Fruit fly (Drosophila melanogaster) whole organism, embryonic: ENCODE data around the gene Uvrag.

Source experiments
- Ada2b ChIP-seq: fragments of 200-800 bp; sonication (Bioruptor generic); IDR thresholded peaks from 2 replicates; pipeline ENCODE4 v1.3.6; 2022; ENCODE audit warnings: missing biosample characterization, missing genetic modification characterization
- CG17612 ChIP-seq: fragments of 200-800 bp; sonication (Bioruptor generic); IDR thresholded peaks from 2 replicates; pipeline ENCODE4 v1.3.6; 2022; ENCODE audit warnings: missing biosample characterization, missing genetic modification characterization
- CG9215 ChIP-seq: fragments of 200-800 bp; sonication (Bioruptor generic); IDR thresholded peaks from 2 replicates; pipeline ENCODE4 v1.3.6; 2022; ENCODE audit warnings: missing biosample characterization, missing genetic modification characterization
- CoRest ChIP-seq: fragments of 200-800 bp; sonication (Bioruptor generic); optimal IDR thresholded peaks from 3 replicates; lab custom pipeline; 2018; ENCODE audit warnings: missing biosample characterization, mild to moderate bottlenecking, missing genetic modification characterization, moderate library complexity
- Dll ChIP-seq: fragments of 200-800 bp; sonication (Bioruptor generic); IDR thresholded peaks from 4 replicates; pipeline ENCODE4 v1.3.6; 2022; ENCODE audit warnings: missing biosample characterization, missing genetic modification characterization; ENCODE audit not compliant: partially characterized antibody
- Gsc ChIP-seq: fragments of 200-800 bp; sonication (Bioruptor generic); IDR thresholded peaks from 2 replicates; pipeline ENCODE4 v1.3.6; 2022; ENCODE audit warnings: missing biosample characterization, missing genetic modification characterization
- ci ChIP-seq: fragments of 200-800 bp; sonication (Bioruptor generic); IDR thresholded peaks from 3 replicates; pipeline ENCODE4 v1.3.6; 2022; ENCODE audit warnings: missing biosample characterization, missing genetic modification characterization
- grau ChIP-seq: fragments of 200-800 bp; optimal IDR thresholded peaks from 3 replicates; lab custom pipeline; 2019; ENCODE audit warnings: missing biosample characterization, mild to moderate bottlenecking, missing genetic modification characterization, moderate library complexity
- lab ChIP-seq: fragments of 200-800 bp; sonication (Bioruptor generic); optimal IDR thresholded peaks from 3 replicates; lab custom pipeline; 2017; ENCODE audit warnings: missing biosample characterization, missing genetic modification characterization, mild to moderate bottlenecking, moderate library complexity, missing genetic modification reagents
- psq ChIP-seq: fragments of 200-800 bp; sonication (Bioruptor generic); optimal IDR thresholded peaks from 2 replicates; lab custom pipeline; 2017; ENCODE audit warnings: missing biosample characterization, missing genetic modification characterization
- sug ChIP-seq: fragments of 200-800 bp; optimal IDR thresholded peaks from 2 replicates; lab custom pipeline; 2019; ENCODE audit warnings: missing biosample characterization, mild to moderate bottlenecking, missing genetic modification characterization, moderate library complexity
- tgo ChIP-seq: fragments of 200-800 bp; sonication (Bioruptor generic); IDR thresholded peaks from 3 replicates; pipeline ENCODE4 v1.3.6; 2022; ENCODE audit warnings: missing biosample characterization, missing genetic modification characterization
- trh ChIP-seq: fragments of 200-800 bp; sonication (Bioruptor generic); optimal IDR thresholded peaks from 2 replicates; lab custom pipeline; 2016; ENCODE audit warnings: missing biosample characterization, missing genetic modification characterization

- no peak for TF ChIP-seq psq
- no peak for TF ChIP-seq CG17612 (GFP tag; lab: Robert Waterston, UW)
- TF ChIP-seq lab (GFP tag; lab: Kevin White, UChicago): no peak
- no peak for TF ChIP-seq CG9215 (GFP tag; lab: Robert Waterston, UW)
- no peak for TF ChIP-seq tgo (GFP tag; lab: Robert Waterston, UW)
- TF ChIP-seq Gsc: no peak
- no peak for TF ChIP-seq Ada2b (GFP tag; lab: Robert Waterston, UW)
- no peak for TF ChIP-seq sug
- TF ChIP-seq CoRest (tag; lab: Kevin White, UChicago): no peak
- TF ChIP-seq trh (GFP tag; lab: Kevin White, UChicago): no peak
- TF ChIP-seq Dll: no peak
- no peak for TF ChIP-seq grau (tag; lab: Kevin White, UChicago)
- TF ChIP-seq ci (GFP tag; lab: Robert Waterston, UW): no peak
Observed at dm6 chr2L:13244759-13245308, 41.7 kb upstream of the Uvrag start.
